Worm (Caenorhabditis elegans) whole organism, mixed stage, embryonic: ENCODE results near the gene nduf-11.

ENCODE experiments used
- ceh-43 ChIP-seq: fragments of 200-800 bp; sonication (Bioruptor generic); optimal IDR thresholded peaks from 2 replicates; lab custom pipeline; 2018; ENCODE audit warnings: mild to moderate bottlenecking, missing genetic modification characterization, moderate library complexity, missing compliant biosample characterization
- elt-1 ChIP-seq: sonication (generic microtip); optimal IDR thresholded peaks from 2 replicates; lab custom pipeline; 2017; ENCODE audit warnings: missing genetic modification characterization, mild to moderate bottlenecking, missing compliant biosample characterization, antibody characterized with exemption, moderate library complexity, borderline replicate concordance; ENCODE audit not compliant: insufficient read depth
- mep-1 ChIP-seq: fragments of 150-350 bp; optimal IDR thresholded peaks from 2 replicates; lab custom pipeline; 2017; ENCODE audit warnings: missing biosample characterization, missing genetic modification reagents, missing genetic modification characterization, inconsistent platforms
- nhr-12 ChIP-seq: fragments of 150-350 bp; optimal IDR thresholded peaks from 2 replicates; lab custom pipeline; 2014; ENCODE audit warnings: missing biosample characterization, missing genetic modification characterization
- nhr-2 ChIP-seq: fragments of 150-350 bp; optimal IDR thresholded peaks from 2 replicates; lab custom pipeline; 2014; ENCODE audit warnings: missing biosample characterization, missing genetic modification characterization
- nhr-28 ChIP-seq: fragments of 150-350 bp; optimal IDR thresholded peaks from 2 replicates; lab custom pipeline; 2014; ENCODE audit warnings: missing biosample characterization, missing genetic modification characterization
- pha-4 ChIP-seq: fragments of 150-350 bp; optimal IDR thresholded peaks from 2 replicates; lab custom pipeline; 2018; ENCODE audit warnings: missing biosample characterization, missing genetic modification reagents, missing genetic modification characterization
- snpc-4 ChIP-seq: fragments of 150-350 bp; optimal IDR thresholded peaks from 2 replicates; lab custom pipeline; 2014; ENCODE audit warnings: missing biosample characterization, missing genetic modification characterization
- sptf-1 ChIP-seq: sonication (generic microtip); optimal IDR thresholded peaks from 2 replicates; lab custom pipeline; 2017; ENCODE audit warnings: mild to moderate bottlenecking, missing genetic modification characterization, moderate library complexity, missing compliant biosample characterization
- tbx-8 ChIP-seq: fragments of 200-800 bp; sonication (Bioruptor generic); optimal IDR thresholded peaks from 2 replicates; lab custom pipeline; 2018; ENCODE audit warnings: mild to moderate bottlenecking, missing genetic modification characterization, moderate library complexity, missing compliant biosample characterization
- unc-39 ChIP-seq: fragments of 150-350 bp; optimal IDR thresholded peaks from 2 replicates; lab custom pipeline; 2014; ENCODE audit warnings: missing biosample characterization, missing genetic modification characterization
- unc-62 ChIP-seq: fragments of 150-350 bp; optimal IDR thresholded peaks from 2 replicates; lab custom pipeline; 2014; ENCODE audit warnings: missing biosample characterization, missing genetic modification reagents, missing genetic modification characterization

ce11 chrII:11302591-11302990 lies 42.8 kb downstream of the nduf-11 start, which contains the start of gene samp-1:
- TF ChIP-seq elt-1: no peak
- TF ChIP-seq unc-39 (tag; lab: Kevin White, UChicago): no peak
- TF ChIP-seq nhr-28 (tag; lab: Kevin White, UChicago): no peak
- TF ChIP-seq snpc-4 (tag; lab: Kevin White, UChicago): no peak
- no peak for TF ChIP-seq tbx-8 (GFP tag; lab: Kevin White, UChicago)
- no peak for TF ChIP-seq ceh-43
- no peak for TF ChIP-seq nhr-12 (tag; lab: Kevin White, UChicago)
- TF ChIP-seq sptf-1: no peak
- TF ChIP-seq nhr-2 (tag; lab: Kevin White, UChicago): no peak
- TF ChIP-seq mep-1 (tag; lab: Kevin White, UChicago): no peak
- no peak for TF ChIP-seq pha-4 (tag; lab: Kevin White, UChicago)
- no peak for TF ChIP-seq unc-62 (GFP tag; lab: Kevin White, UChicago)
